Fruit fly (Drosophila melanogaster): ENCODE data around the gene CG13288.
A peak's percentile ranks its signal among the peaks of the same experiment; 100 is the strongest.

The CG13288 gene

DNA sequence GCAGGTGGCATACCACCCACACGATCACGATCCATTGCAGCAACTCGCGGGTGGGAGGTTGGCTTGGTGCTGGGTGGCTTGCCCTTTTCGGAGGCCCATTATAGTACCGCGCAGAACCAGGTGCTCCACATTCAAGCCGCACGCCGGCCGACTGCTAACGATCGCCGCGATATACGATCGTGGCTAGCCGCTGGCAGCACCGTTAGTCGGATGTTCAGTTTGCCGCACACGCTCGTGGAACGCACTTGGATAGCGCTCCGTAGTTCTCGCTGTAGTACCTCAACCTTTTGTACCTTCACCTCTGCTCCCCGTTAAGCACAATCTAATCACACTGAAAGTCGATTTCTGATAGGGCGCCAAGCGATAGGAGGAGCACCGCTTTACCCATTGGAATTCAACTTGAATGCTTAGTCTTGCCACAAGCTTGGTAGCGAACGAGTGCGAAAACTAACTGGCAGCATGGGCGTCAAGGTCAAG lies 16.5 kb downstream of the CG13288 start, which contains the start of gene CG33523 (continued):
- TF ChIP-seq CG15601 (tag; optimal IDR thresholded peaks at IDR 0.05) (no peak), croc (GFP tag; conservative IDR thresholded peaks at IDR 0.05) (no peak), MESR4 (GFP tag; optimal IDR thresholded peaks at IDR 0.05) (no peak), CHES-1-like (GFP tag; optimal IDR thresholded peaks at IDR 0.05) (no peak), CG1832 (GFP tag; optimal IDR thresholded peaks at IDR 0.05) (no peak), CG9437 (GFP tag; optimal IDR thresholded peaks at IDR 0.05) (no peak), repo (GFP tag; optimal IDR thresholded peaks at IDR 0.05) (no peak), CG1233 (GFP tag; optimal IDR thresholded peaks at IDR 0.05) (no peak), CG17568 (GFP tag; optimal IDR thresholded peaks at IDR 0.05) (no peak), sim (GFP tag; IDR thresholded peaks at IDR 0.05) (no peak), dm (GFP tag; optimal IDR thresholded peaks at IDR 0.05) (no peak), CG11696 (GFP tag; IDR thresholded peaks at IDR 0.05) (no peak), CG42726 (GFP tag; IDR thresholded peaks at IDR 0.05; ENCODE audit: partially characterized antibody) (0 out of 2 replicates have a peak, but pooled peaks have one; percentile 39), tx (GFP tag; optimal IDR thresholded peaks at IDR 0.05) (no peak), CG3065 (GFP tag; optimal IDR thresholded peaks at IDR 0.05) (no peak), br (optimal IDR thresholded peaks at IDR 0.05) (no peak), CG32532 (GFP tag; IDR thresholded peaks at IDR 0.05) (no peak), NK7.1 (GFP tag; optimal IDR thresholded peaks at IDR 0.05) (no peak), prd (optimal IDR thresholded peaks at IDR 0.05) (no peak), prd (GFP tag; IDR thresholded peaks at IDR 0.05) (no peak), wor (GFP tag; IDR thresholded peaks at IDR 0.05) (no peak), HmgD (GFP tag; optimal IDR thresholded peaks at IDR 0.05) (no peak), Hr3 (GFP tag; optimal IDR thresholded peaks at IDR 0.05) (no peak), CG14667 (GFP tag; IDR thresholded peaks at IDR 0.05) (no peak), CG15514 (GFP tag; optimal IDR thresholded peaks at IDR 0.05) (peak; percentile 23), ro (GFP tag; IDR thresholded peaks at IDR 0.05) (no peak), CG1602 (GFP tag; optimal IDR thresholded peaks at IDR 0.05) (no peak), sr (GFP tag; IDR thresholded peaks at IDR 0.05) (0 out of 3 replicates have a peak, but pooled peaks have one; percentile 2), Lim3 (GFP tag; IDR thresholded peaks at IDR 0.05) (no peak), Med (GFP tag) (peak; percentile 76), CG34422 (GFP tag; IDR thresholded peaks at IDR 0.05) (no peak), z (GFP tag; IDR thresholded peaks at IDR 0.05) (peak; percentile 57; the same call in 2 of the 3 replicates), so (GFP tag; IDR thresholded peaks at IDR 0.05) (no peak), caup (GFP tag; optimal IDR thresholded peaks at IDR 0.05; ENCODE audit: severe bottlenecking) (no peak), cad (GFP tag; optimal IDR thresholded peaks at IDR 0.05) (no peak), mirr (GFP tag; optimal IDR thresholded peaks at IDR 0.05) (peak; percentile 66), fd64A (GFP tag; optimal IDR thresholded peaks at IDR 0.05) (no peak), Sry-β (GFP tag; optimal IDR thresholded peaks at IDR 0.05) (no peak), Dref (GFP tag; IDR thresholded peaks at IDR 0.05) (no peak), Hr78 (GFP tag; optimal IDR thresholded peaks at IDR 0.05) (peak in 1 of 2 experiments; percentile 100), CG7745 (tag; optimal IDR thresholded peaks at IDR 0.05) (no peak), CG17385 (GFP tag; optimal IDR thresholded peaks at IDR 0.05) (no peak), CG31224 (GFP tag; IDR thresholded peaks at IDR 0.05) (no peak), ham (GFP tag; IDR thresholded peaks at IDR 0.05) (no peak), Blimp-1 (GFP tag; optimal IDR thresholded peaks at IDR 0.05) (peak; percentile 19), wek (GFP tag; optimal IDR thresholded peaks at IDR 0.05) (no peak), Jarid2 (GFP tag; optimal IDR thresholded peaks at IDR 0.05) (peak; percentile 58), chm (GFP tag; IDR thresholded peaks at IDR 0.05) (0 out of 2 replicates have a peak, but pooled peaks have one; percentile 36), CG14014 (GFP tag; IDR thresholded peaks at IDR 0.05) (peak; percentile 15; the same call in 1 of the 2 replicates), CG12071 (GFP tag; optimal IDR thresholded peaks at IDR 0.05) (no peak), gem (tag; optimal IDR thresholded peaks at IDR 0.05) (no peak), Fer2 (tag; optimal IDR thresholded peaks at IDR 0.05) (no peak)
